Worm (Caenorhabditis elegans) whole organism, L4/young adult: ENCODE data around the gene F43B10.1.

ENCODE experiments used
- W03F9.2 ChIP-seq: fragments of 150-350 bp; optimal IDR thresholded peaks from 2 replicates; lab custom pipeline; 2014; ENCODE audit warnings: missing biosample characterization, missing genetic modification characterization
- dao-5 ChIP-seq: sonication (generic microtip); optimal IDR thresholded peaks from 2 replicates; lab custom pipeline; 2016; ENCODE audit warnings: missing genotype, missing genetic modification characterization, moderate library complexity, missing compliant biosample characterization
- him-1 ChIP-seq: sonication (generic microtip); optimal IDR thresholded peaks from 2 replicates; lab custom pipeline; 2016; ENCODE audit warnings: missing genotype, missing genetic modification reagents, missing genetic modification characterization, missing compliant biosample characterization

- TF ChIP-seq him-1 (tag; lab: Kevin White, UChicago) = no peak
- no peak for TF ChIP-seq dao-5 (tag; lab: Kevin White, UChicago)
- no peak for TF ChIP-seq W03F9.2 (tag; lab: Kevin White, UChicago)
Measured at ce11 chrX:16629773-16630172, 32.9 kb downstream of the F43B10.1 start.
